Worm (Caenorhabditis elegans) whole organism, early embryonic: ENCODE data around the gene sru-37.

Source experiments
- B0310.2 ChIP-seq: sonication (generic microtip); optimal IDR thresholded peaks from 2 replicates; lab custom pipeline; 2016; ENCODE audit warnings: mild to moderate bottlenecking, missing genetic modification characterization, missing compliant biosample characterization
- ama-1 ChIP-seq: fragments of 150-350 bp; optimal IDR thresholded peaks from 2 replicates; lab custom pipeline; 2014
- hmbx-1 ChIP-seq: sonication (generic microtip); optimal IDR thresholded peaks from 2 replicates; lab custom pipeline; 2016; ENCODE audit warnings: mild to moderate bottlenecking, missing genetic modification characterization, missing compliant biosample characterization
- hmg-4 ChIP-seq: fragments of 200-800 bp; sonication (Bioruptor generic); optimal IDR thresholded peaks from 2 replicates; lab custom pipeline; 2018; ENCODE audit warnings: mild to moderate bottlenecking, missing genetic modification characterization, missing compliant biosample characterization

DNA sequence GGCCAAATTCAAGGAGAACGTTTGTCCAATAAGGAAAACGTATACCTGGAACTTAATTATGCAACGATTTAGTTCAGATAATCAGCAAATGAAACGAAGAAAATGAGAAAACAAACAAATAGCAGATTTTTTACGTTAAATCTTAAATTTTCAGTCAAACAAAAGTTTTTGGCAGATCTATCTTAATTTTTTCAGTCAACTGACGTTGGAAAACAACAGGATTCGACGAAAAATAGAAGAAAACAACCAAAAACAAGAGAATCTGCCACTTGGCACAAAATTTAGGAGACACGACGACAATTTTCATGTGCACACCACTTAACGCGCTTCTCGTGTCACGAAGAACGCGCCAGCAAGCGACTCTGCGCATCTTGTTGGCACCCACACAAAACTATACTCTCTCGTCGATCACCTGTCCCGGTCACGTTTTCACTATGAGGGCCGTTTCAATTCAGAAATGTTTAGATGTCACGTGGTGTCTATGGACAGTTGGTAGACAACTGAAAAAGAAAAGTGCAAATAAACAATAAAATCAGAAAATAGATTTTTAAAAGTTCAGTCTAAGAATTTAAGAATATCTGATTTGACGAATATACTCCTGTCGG is 15.5 kb upstream of the sru-37 start, which contains the start of gene ztf-7:
- TF ChIP-seq hmbx-1 (tag; lab: Kevin White, UChicago) (no peak), B0310.2 (no peak), hmg-4 (no peak), ama-1 (lab: Kevin White, UChicago) (no peak)
